Fruit fly (Drosophila melanogaster): ENCODE data around the gene yem.

yem gene

DNA sequence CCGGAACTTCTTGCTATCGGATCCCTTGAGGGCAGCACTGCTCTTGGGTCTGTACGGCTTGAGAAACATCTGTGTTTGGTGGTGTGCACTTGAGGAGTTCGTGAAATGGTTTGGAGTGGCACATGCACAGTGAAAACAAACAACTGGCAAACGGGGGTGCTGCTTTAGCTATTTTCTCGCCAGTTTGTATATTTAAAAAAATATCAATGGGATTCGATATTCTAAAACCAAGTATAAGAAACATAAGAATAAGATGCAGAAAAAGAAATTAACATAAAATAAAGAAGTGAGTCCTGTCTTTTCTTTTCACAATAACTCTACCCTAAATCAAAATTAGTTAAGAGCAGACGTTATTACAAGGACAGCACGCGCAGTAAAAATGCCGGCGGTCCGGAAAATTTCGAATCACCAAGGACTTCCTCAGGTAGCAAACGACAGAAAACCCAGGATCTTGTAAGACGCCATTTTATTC, 29.0 kb upstream of the yem start, which contains the start of gene eIF2D (continued):
- peak; percentile 68 for TF ChIP-seq Fer1 (GFP tag; optimal IDR thresholded peaks at IDR 0.05)
- TF ChIP-seq dimm (GFP tag; IDR thresholded peaks at IDR 0.05): 0 out of 2 replicates have a peak, but pooled peaks have one; percentile 14
- no peak for TF ChIP-seq Sox100B (GFP tag; optimal IDR thresholded peaks at IDR 0.05)
- TF ChIP-seq sd (tag; optimal IDR thresholded peaks at IDR 0.05): no peak
- TF ChIP-seq D (optimal IDR thresholded peaks at IDR 0.05): no peak
- TF ChIP-seq D (GFP tag; optimal IDR thresholded peaks at IDR 0.05): peak; percentile 46
- TF ChIP-seq CG4360 (GFP tag; IDR thresholded peaks at IDR 0.05): 0 out of 2 replicates have a peak, but pooled peaks have one; percentile 34
- TF ChIP-seq CG14441 (GFP tag; IDR thresholded peaks at IDR 0.05): peak; percentile 52; the same call in 1 of the 2 replicates
- no peak for TF ChIP-seq pum (GFP tag; optimal IDR thresholded peaks at IDR 0.05)
- TF ChIP-seq CG6272 (GFP tag; IDR thresholded peaks at IDR 0.05): peak; percentile 45
- TF ChIP-seq cwo (GFP tag; optimal IDR thresholded peaks at IDR 0.05): peak; percentile 21
- peak; percentile 41 for TF ChIP-seq NfI (GFP tag; optimal IDR thresholded peaks at IDR 0.05)
- TF ChIP-seq CG1529 (GFP tag; optimal IDR thresholded peaks at IDR 0.05): peak; percentile 19
- peak; percentile 25; the same call in 1 of the 3 replicates for TF ChIP-seq B-H1 (GFP tag; IDR thresholded peaks at IDR 0.05)
- peak; percentile 63 for TF ChIP-seq CG17359 (tag; optimal IDR thresholded peaks at IDR 0.05)
- TF ChIP-seq TFAM (GFP tag; optimal IDR thresholded peaks at IDR 0.05): no peak
- peak; percentile 78 for TF ChIP-seq CG11695 (GFP tag; IDR thresholded peaks at IDR 0.05)
- no peak for TF ChIP-seq CG7928 (GFP tag; optimal IDR thresholded peaks at IDR 0.05)
- TF ChIP-seq inv (GFP tag; IDR thresholded peaks at IDR 0.05; ENCODE audit: partially characterized antibody): no peak
- peak; percentile 40 for TF ChIP-seq fd96Cb (tag; optimal IDR thresholded peaks at IDR 0.05)
- TF ChIP-seq CG32532 (GFP tag; IDR thresholded peaks at IDR 0.05): peak; percentile 68
- peak; percentile 50 for TF ChIP-seq Nf-YC (tag; optimal IDR thresholded peaks at IDR 0.05)
- peak; percentile 96 for TF ChIP-seq sens (GFP tag)
- TF ChIP-seq CG4820 (GFP tag; optimal IDR thresholded peaks at IDR 0.05): peak; percentile 51
- peak; percentile 17 for TF ChIP-seq Mes4 (GFP tag; optimal IDR thresholded peaks at IDR 0.05)
- TF ChIP-seq CG1647 (GFP tag; optimal IDR thresholded peaks at IDR 0.05): no peak
- TF ChIP-seq Dll (GFP tag; IDR thresholded peaks at IDR 0.05; ENCODE audit: partially characterized antibody): no peak
- no peak for TF ChIP-seq CG12236 (GFP tag; optimal IDR thresholded peaks at IDR 0.05)
- TF ChIP-seq CG7963 (GFP tag; IDR thresholded peaks at IDR 0.05; ENCODE audit: partially characterized antibody): no peak
- TF ChIP-seq E2f2 (GFP tag; IDR thresholded peaks at IDR 0.05): peak; percentile 50; the same call in 1 of the 2 replicates
- peak; percentile 29 to 45 for TF ChIP-seq Pdp1 (GFP tag; optimal IDR thresholded peaks at IDR 0.05)
- peak; percentile 77 for TF ChIP-seq CG17361 (GFP tag; IDR thresholded peaks at IDR 0.05)
- TF ChIP-seq CG6765 (GFP tag; optimal IDR thresholded peaks at IDR 0.05): no peak
- TF ChIP-seq Ets97D (GFP tag; optimal IDR thresholded peaks at IDR 0.05): peak; percentile 35
- no peak for TF ChIP-seq CG3995 (GFP tag; optimal IDR thresholded peaks at IDR 0.05)
- TF ChIP-seq tll (GFP tag; optimal IDR thresholded peaks at IDR 0.05): no peak
- TF ChIP-seq CG12071 (GFP tag; optimal IDR thresholded peaks at IDR 0.05): no peak
- peak; percentile 42 for TF ChIP-seq Mad (GFP tag; optimal IDR thresholded peaks at IDR 0.05)
- peak; percentile 47 for TF ChIP-seq CG11696 (GFP tag; IDR thresholded peaks at IDR 0.05)
- peak; percentile 81 for TF ChIP-seq CG17829 (tag; optimal IDR thresholded peaks at IDR 0.05)
- TF ChIP-seq Dbx (GFP tag; IDR thresholded peaks at IDR 0.05): no peak; the same call in 2 of the 3 replicates
- 0 out of 2 replicates have a peak, but pooled peaks have one; percentile 48 for TF ChIP-seq Rx (GFP tag; IDR thresholded peaks at IDR 0.05)
- TF ChIP-seq CG18262 (tag; optimal IDR thresholded peaks at IDR 0.05): peak; percentile 72
- peak; percentile 50 for TF ChIP-seq CG16863 (GFP tag; optimal IDR thresholded peaks at IDR 0.05)
- peak; percentile 46 for TF ChIP-seq Camta (GFP tag; optimal IDR thresholded peaks at IDR 0.05)
- no peak for TF ChIP-seq chinmo (GFP tag; IDR thresholded peaks at IDR 0.05; ENCODE audit: partially characterized antibody)
- TF ChIP-seq lmd (GFP tag; IDR thresholded peaks at IDR 0.05): peak; percentile 40; the same call in 1 of the 2 replicates
- TF ChIP-seq ato (GFP tag; IDR thresholded peaks at IDR 0.05; ENCODE audit: partially characterized antibody): no peak
- TF ChIP-seq odd (GFP tag; optimal IDR thresholded peaks at IDR 0.05): no peak
- TF ChIP-seq CG12155 (GFP tag; optimal IDR thresholded peaks at IDR 0.05): peak; percentile 36

Data from whole organism, embryonic.